Fruit fly (Drosophila melanogaster) whole organism, embryonic: Measurements from ENCODE around the gene CG43755.

Source experiments
- ATbp ChIP-seq: fragments of 200-800 bp; sonication (Bioruptor generic); optimal IDR thresholded peaks from 2 replicates; lab custom pipeline; 2017; ENCODE audit warnings: missing biosample characterization, mild to moderate bottlenecking, missing genetic modification characterization, missing genetic modification reagents
- Abd-B ChIP-seq: fragments of 200-800 bp; sonication (Bioruptor generic); optimal IDR thresholded peaks from 2 replicates; lab custom pipeline; 2018; ENCODE audit warnings: missing biosample characterization, mild to moderate bottlenecking, missing genetic modification characterization, moderate library complexity
- CG10274 ChIP-seq: fragments of 200-800 bp; sonication (Bioruptor generic); optimal IDR thresholded peaks from 3 replicates; lab custom pipeline; 2017; ENCODE audit warnings: missing biosample characterization, mild to moderate bottlenecking, missing genetic modification characterization
- CG11398 ChIP-seq: fragments of 200-800 bp; sonication (Bioruptor generic); optimal IDR thresholded peaks from 2 replicates; lab custom pipeline; 2016; ENCODE audit warnings: missing biosample characterization, missing genetic modification characterization
- CG12659 ChIP-seq: fragments of 200-800 bp; sonication (Bioruptor generic); optimal IDR thresholded peaks from 3 replicates; lab custom pipeline; 2017; ENCODE audit warnings: mild to moderate bottlenecking, missing biosample characterization, missing genetic modification reagents, missing genetic modification characterization
- CG13287 ChIP-seq: fragments of 200-800 bp; sonication (Bioruptor generic); IDR thresholded peaks from 2 replicates; pipeline ENCODE4 v1.3.6; 2022; ENCODE audit warnings: missing biosample characterization, missing genetic modification characterization; ENCODE audit not compliant: partially characterized antibody
- CG15073 ChIP-seq: fragments of 200-800 bp; sonication (Bioruptor generic); optimal IDR thresholded peaks from 2 replicates; lab custom pipeline; 2016; ENCODE audit warnings: missing biosample characterization, missing genetic modification characterization
- CG17385 ChIP-seq: fragments of 200-800 bp; sonication (Bioruptor generic); optimal IDR thresholded peaks from 3 replicates; lab custom pipeline; 2018; ENCODE audit warnings: missing biosample characterization, mild to moderate bottlenecking, missing genetic modification characterization
- CG18476 ChIP-seq: fragments of 200-800 bp; sonication (Bioruptor generic); optimal IDR thresholded peaks from 2 replicates; lab custom pipeline; 2016; ENCODE audit warnings: missing biosample characterization, mild to moderate bottlenecking, missing genetic modification characterization
- CG2116 ChIP-seq: fragments of 200-800 bp; sonication (Bioruptor generic); optimal IDR thresholded peaks from 3 replicates; lab custom pipeline; 2018; ENCODE audit warnings: missing biosample characterization, mild to moderate bottlenecking, missing genetic modification characterization
- CG2199 ChIP-seq: fragments of 200-800 bp; sonication (Bioruptor generic); IDR thresholded peaks from 3 replicates; pipeline ENCODE4 v1.3.6; 2022; ENCODE audit warnings: missing biosample characterization, missing genetic modification characterization
- CG31224 ChIP-seq: fragments of 200-800 bp; sonication (Bioruptor generic); IDR thresholded peaks from 2 replicates; pipeline ENCODE4 v1.3.6; 2022; ENCODE audit warnings: missing biosample characterization, missing genetic modification characterization
- CG31441 ChIP-seq: fragments of 200-800 bp; sonication (Bioruptor generic); IDR thresholded peaks from 2 replicates; pipeline ENCODE4 v1.3.6; 2022; ENCODE audit warnings: missing biosample characterization, missing genetic modification characterization
- CG3726 ChIP-seq: fragments of 200-800 bp; sonication (Bioruptor generic); IDR thresholded peaks from 3 replicates; pipeline ENCODE4, ENCODE4 v1.3.6; 2022; ENCODE audit warnings: missing biosample characterization, missing genetic modification characterization
- CG3995 ChIP-seq: fragments of 200-800 bp; sonication (Bioruptor generic); optimal IDR thresholded peaks from 3 replicates; lab custom pipeline; 2016; ENCODE audit warnings: missing biosample characterization, missing genetic modification characterization
- CG4820 ChIP-seq: fragments of 200-800 bp; sonication (Bioruptor generic); optimal IDR thresholded peaks from 3 replicates; lab custom pipeline; 2016; ENCODE audit warnings: missing biosample characterization, missing genetic modification characterization
- CG6272 ChIP-seq: fragments of 200-800 bp; sonication (Bioruptor generic); IDR thresholded peaks from 2 replicates; pipeline ENCODE4 v1.3.6; 2022; ENCODE audit warnings: missing biosample characterization, missing genetic modification characterization
- CG7357 ChIP-seq: fragments of 200-800 bp; sonication (Bioruptor generic); IDR thresholded peaks from 3 replicates; pipeline ENCODE4 v1.3.6; 2022; ENCODE audit warnings: missing biosample characterization, missing genetic modification characterization
- CG9215 ChIP-seq: fragments of 200-800 bp; sonication (Bioruptor generic); IDR thresholded peaks from 2 replicates; pipeline ENCODE4 v1.3.6; 2022; ENCODE audit warnings: missing biosample characterization, missing genetic modification characterization
- CG9817 ChIP-seq: fragments of 200-800 bp; sonication (Bioruptor generic); optimal IDR thresholded peaks from 2 replicates; lab custom pipeline; 2018; ENCODE audit warnings: missing biosample characterization, mild to moderate bottlenecking, missing genetic modification characterization, moderate library complexity
- CG9876 ChIP-seq: fragments of 200-800 bp; sonication (Bioruptor generic); optimal IDR thresholded peaks from 2 replicates; lab custom pipeline; 2016; ENCODE audit warnings: missing biosample characterization, missing genetic modification characterization
- CHES-1-like ChIP-seq: fragments of 200-800 bp; sonication (Bioruptor generic); optimal IDR thresholded peaks from 2 replicates; lab custom pipeline; 2016; ENCODE audit warnings: missing biosample characterization, missing genetic modification characterization
- Drgx ChIP-seq: fragments of 200-800 bp; sonication (Bioruptor generic); IDR thresholded peaks from 2 replicates; pipeline ENCODE4 v1.3.6; 2022; ENCODE audit warnings: missing biosample characterization, missing genetic modification characterization
- Fer1 ChIP-seq: fragments of 200-800 bp; sonication (Bioruptor generic); optimal IDR thresholded peaks from 2 replicates; lab custom pipeline; 2017; ENCODE audit warnings: missing biosample characterization, mild to moderate bottlenecking, missing genetic modification characterization
- Fer2 ChIP-seq: fragments of 200-800 bp; sonication (Bioruptor generic); optimal IDR thresholded peaks from 2 replicates; lab custom pipeline; 2018; ENCODE audit warnings: missing biosample characterization, mild to moderate bottlenecking, missing genetic modification characterization, moderate library complexity
- Nf-YC ChIP-seq: fragments of 200-800 bp; optimal IDR thresholded peaks from 3 replicates; lab custom pipeline; 2019; ENCODE audit warnings: missing biosample characterization, mild to moderate bottlenecking, missing genetic modification characterization, moderate library complexity
- Ravus ChIP-seq: fragments of 200-800 bp; sonication (Bioruptor generic); IDR thresholded peaks from 2 replicates; pipeline ENCODE4 v1.3.6; 2022; ENCODE audit warnings: missing biosample characterization, missing genetic modification characterization
- Rfx ChIP-seq: fragments of 200-800 bp; sonication (Bioruptor generic); IDR thresholded peaks from 2 replicates; pipeline ENCODE4 v1.3.6; 2022; ENCODE audit warnings: missing biosample characterization, missing genetic modification characterization
- Sox100B ChIP-seq: fragments of 200-800 bp; sonication (Bioruptor generic); optimal IDR thresholded peaks from 3 replicates; lab custom pipeline; 2018; ENCODE audit warnings: missing biosample characterization, mild to moderate bottlenecking, missing genetic modification characterization
- Trl ChIP-seq, 3 experiments: fragments of >200 bp in 2 of 3; fragments of 200-800 bp in 1 of 3; sonication (Bioruptor generic) in 1 of 3; optimal IDR thresholded peaks; 2 replicates in 1 of 3; 3 replicates in 2 of 3; lab custom pipeline; 2016 to 2017; ENCODE audit warnings: missing biosample characterization in 1 of 3, missing genetic modification characterization in 1 of 3
- dan ChIP-seq: fragments of 200-800 bp; sonication (Bioruptor generic); IDR thresholded peaks from 2 replicates; pipeline ENCODE4 v1.3.6; 2022; ENCODE audit warnings: missing biosample characterization, missing genetic modification characterization
- dati ChIP-seq: fragments of 200-800 bp; sonication (Bioruptor generic); IDR thresholded peaks from 2 replicates; pipeline ENCODE4 v1.3.6; 2022; ENCODE audit warnings: missing biosample characterization, missing genetic modification characterization
- h ChIP-seq: fragments of >200 bp; optimal IDR thresholded peaks from 2 replicates; lab custom pipeline; 2017
- hb ChIP-seq: fragments of 200-800 bp; sonication (Bioruptor generic); IDR thresholded peaks from 3 replicates; pipeline ENCODE4 v1.3.6; 2022; ENCODE audit warnings: missing biosample characterization, missing genetic modification characterization; ENCODE audit not compliant: partially characterized antibody
- ken ChIP-seq: fragments of 200-800 bp; sonication (Bioruptor generic); IDR thresholded peaks from 3 replicates; pipeline ENCODE4 v1.3.6; 2022; ENCODE audit warnings: missing biosample characterization, missing genetic modification characterization
- knrl ChIP-seq: fragments of 200-800 bp; sonication (Bioruptor generic); IDR thresholded peaks from 3 replicates; pipeline ENCODE4 v1.3.6; 2022; ENCODE audit warnings: missing biosample characterization, missing genetic modification characterization; ENCODE audit not compliant: partially characterized antibody
- lola ChIP-seq, 3 experiments: fragments of >200 bp in 2 of 3; fragments of 200-800 bp in 1 of 3; sonication (Bioruptor generic) in 1 of 3; optimal IDR thresholded peaks; 2 replicates each; lab custom pipeline; 2017 to 2019; ENCODE audit warnings: missing biosample characterization in 3 of 3, missing genetic modification characterization in 3 of 3, mild to moderate bottlenecking in 1 of 3, moderate library complexity in 1 of 3
- luna ChIP-seq: fragments of 200-800 bp; sonication (Bioruptor generic); optimal IDR thresholded peaks from 2 replicates; lab custom pipeline; 2016; ENCODE audit warnings: missing biosample characterization, missing genetic modification characterization
- nom ChIP-seq: fragments of 200-800 bp; sonication (Bioruptor generic); optimal IDR thresholded peaks from 2 replicates; lab custom pipeline; 2017; ENCODE audit warnings: missing biosample characterization, missing genetic modification characterization, mild to moderate bottlenecking, moderate library complexity, missing genetic modification reagents
- prd ChIP-seq, 3 experiments: fragments of >200 bp in 2 of 3; fragments of 200-800 bp in 1 of 3; sonication (Bioruptor generic) in 1 of 3; optimal IDR thresholded peaks in 2 of 3; IDR thresholded peaks in 1 of 3; 2 replicates in 2 of 3; 3 replicates in 1 of 3; pipeline versions ENCODE4 v1.3.6 to Lab custom; 2017 to 2022; ENCODE audit warnings: missing biosample characterization in 1 of 3, missing genetic modification characterization in 1 of 3
- pum ChIP-seq: fragments of 200-800 bp; sonication (Bioruptor generic); optimal IDR thresholded peaks from 2 replicates; lab custom pipeline; 2016; ENCODE audit warnings: missing biosample characterization, missing genetic modification characterization
- sens-2 ChIP-seq: fragments of 200-800 bp; sonication (Bioruptor generic); IDR thresholded peaks from 2 replicates; pipeline ENCODE4 v1.3.6; 2022; ENCODE audit warnings: missing biosample characterization, missing genetic modification characterization
- so ChIP-seq: fragments of 200-800 bp; sonication (Bioruptor generic); IDR thresholded peaks from 3 replicates; pipeline ENCODE4 v1.3.6; 2022; ENCODE audit warnings: missing biosample characterization, missing genetic modification characterization
- sob ChIP-seq: fragments of 200-800 bp; sonication (Bioruptor generic); IDR thresholded peaks from 2 replicates; pipeline ENCODE4 v1.3.6; 2022; ENCODE audit warnings: missing biosample characterization, missing genetic modification characterization
- sqz ChIP-seq: fragments of 200-800 bp; sonication (Bioruptor generic); optimal IDR thresholded peaks from 3 replicates; lab custom pipeline; 2018; ENCODE audit warnings: missing biosample characterization, mild to moderate bottlenecking, missing genetic modification characterization
- tin ChIP-seq: fragments of 200-800 bp; sonication (Bioruptor generic); optimal IDR thresholded peaks from 3 replicates; lab custom pipeline; 2016; ENCODE audit warnings: missing biosample characterization, missing genetic modification characterization
- unpg ChIP-seq: fragments of 200-800 bp; sonication (Bioruptor generic); optimal IDR thresholded peaks from 3 replicates; lab custom pipeline; 2018; ENCODE audit warnings: missing biosample characterization, mild to moderate bottlenecking, missing genetic modification characterization, moderate library complexity
- vnd ChIP-seq: fragments of 200-800 bp; sonication (Bioruptor generic); IDR thresholded peaks from 3 replicates; pipeline ENCODE4 v1.3.6; 2022; ENCODE audit warnings: missing biosample characterization, missing genetic modification characterization; ENCODE audit not compliant: partially characterized antibody
- wdn ChIP-seq: fragments of 200-800 bp; sonication (Bioruptor generic); IDR thresholded peaks from 2 replicates; pipeline ENCODE4 v1.3.6; 2022; ENCODE audit warnings: missing biosample characterization, missing genetic modification characterization
- wor ChIP-seq: fragments of 200-800 bp; sonication (Bioruptor generic); IDR thresholded peaks from 2 replicates; pipeline ENCODE4 v1.3.6; 2022; ENCODE audit warnings: missing biosample characterization, missing genetic modification characterization

CG43755 gene

DNA sequence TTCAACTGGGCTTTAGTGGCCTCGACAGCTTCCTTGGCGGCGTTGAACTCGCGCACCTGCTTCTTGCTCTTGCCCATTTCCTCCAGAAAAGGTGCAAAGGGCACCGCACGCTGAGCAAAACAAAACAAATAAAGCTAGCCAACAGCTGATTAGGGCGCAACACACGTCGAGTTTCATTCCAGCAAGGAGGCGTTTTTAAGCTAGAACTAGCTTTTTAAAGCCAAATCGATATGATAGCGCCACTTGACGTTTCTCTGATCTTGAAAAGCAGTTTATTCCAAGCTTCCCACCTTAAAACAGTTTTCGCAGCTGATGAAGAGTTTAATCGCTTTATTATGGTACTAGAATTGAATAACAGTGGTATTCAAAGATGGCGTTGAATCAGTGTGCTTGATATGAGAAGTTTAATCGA is 46.5 kb downstream of the CG43755 start, which contains the start of gene CG11601 (continued):
- TF ChIP-seq CG9876 (GFP tag; lab: Kevin White, UChicago) (peak; percentile 38), knrl (peak; percentile 57; the same call in 2 of the 3 replicates), tin (GFP tag; lab: Kevin White, UChicago) (no peak), ATbp (GFP tag; lab: Kevin White, UChicago) (no peak), Fer2 (no peak), CG9215 (GFP tag; lab: Robert Waterston, UW) (no peak), prd (optimal IDR thresholded peaks at IDR 0.05; lab: Kevin White, UChicago) (no peak), prd (GFP tag; IDR thresholded peaks at IDR 0.05; lab: Robert Waterston, UW) (0 out of 3 replicates have a peak, but pooled peaks have one; percentile 43), unpg (GFP tag; lab: Kevin White, UChicago) (no peak), hb (GFP tag; lab: Robert Waterston, UW) (no peak), sens-2 (GFP tag; lab: Robert Waterston, UW) (no peak), CG2199 (GFP tag; lab: Robert Waterston, UW) (no peak), nom (GFP tag; lab: Kevin White, UChicago) (peak; percentile 84), CG7357 (GFP tag; lab: Robert Waterston, UW) (peak; percentile 67; the same call in 2 of the 3 replicates), Abd-B (peak; percentile 44), pum (GFP tag; lab: Kevin White, UChicago) (no peak), sqz (GFP tag; lab: Kevin White, UChicago) (no peak), CG15073 (GFP tag; lab: Kevin White, UChicago) (no peak), h (lab: Kevin White, UChicago) (no peak), dati (GFP tag; lab: Robert Waterston, UW) (no peak), CG2116 (peak; percentile 52), CG9817 (tag; lab: Kevin White, UChicago) (no peak), CG3726 (GFP tag; lab: Robert Waterston, UW) (no peak), CG13287 (peak; percentile 63), CG31441 (no peak), Ravus (GFP tag; lab: Robert Waterston, UW) (no peak), CG17385 (GFP tag; lab: Kevin White, UChicago) (no peak), Trl (optimal IDR thresholded peaks at IDR 0.05; lab: Kevin White, UChicago) (no peak), Trl (GFP tag; optimal IDR thresholded peaks at IDR 0.05; lab: Kevin White, UChicago) (peak; percentile 5), dan (no peak), CHES-1-like (GFP tag; lab: Kevin White, UChicago) (peak; percentile 2), CG3995 (GFP tag; lab: Kevin White, UChicago) (no peak), CG6272 (peak; percentile 34; the same call in 1 of the 2 replicates), CG31224 (no peak), Rfx (GFP tag; lab: Robert Waterston, UW) (peak; percentile 78), CG10274 (no peak), CG4820 (GFP tag; lab: Kevin White, UChicago) (peak; percentile 26), luna (GFP tag; lab: Kevin White, UChicago) (no peak), wdn (GFP tag; lab: Robert Waterston, UW) (no peak), Sox100B (GFP tag; lab: Kevin White, UChicago) (no peak), ken (GFP tag; lab: Robert Waterston, UW) (peak; percentile 63; the same call in 2 of the 3 replicates), Fer1 (GFP tag; lab: Kevin White, UChicago) (peak; percentile 29), CG18476 (no peak), wor (GFP tag; lab: Robert Waterston, UW) (no peak), CG12659 (GFP tag; lab: Kevin White, UChicago) (peak; percentile 49), Nf-YC (peak; percentile 23), Drgx (GFP tag; lab: Robert Waterston, UW) (no peak), so (GFP tag; lab: Robert Waterston, UW) (no peak), CG11398 (GFP tag; lab: Kevin White, UChicago) (no peak), sob (peak; percentile 50; the same call in 1 of the 2 replicates), vnd (GFP tag; lab: Robert Waterston, UW) (0 out of 3 replicates have a peak, but pooled peaks have one; percentile 19), lola (GFP tag; optimal IDR thresholded peaks at IDR 0.05; lab: Kevin White, UChicago) (peak in 1 of 3 experiments; percentile 24)
